Fruit fly (Drosophila melanogaster): ENCODE measurements around the gene Blos3.

Blos3 gene

DNA sequence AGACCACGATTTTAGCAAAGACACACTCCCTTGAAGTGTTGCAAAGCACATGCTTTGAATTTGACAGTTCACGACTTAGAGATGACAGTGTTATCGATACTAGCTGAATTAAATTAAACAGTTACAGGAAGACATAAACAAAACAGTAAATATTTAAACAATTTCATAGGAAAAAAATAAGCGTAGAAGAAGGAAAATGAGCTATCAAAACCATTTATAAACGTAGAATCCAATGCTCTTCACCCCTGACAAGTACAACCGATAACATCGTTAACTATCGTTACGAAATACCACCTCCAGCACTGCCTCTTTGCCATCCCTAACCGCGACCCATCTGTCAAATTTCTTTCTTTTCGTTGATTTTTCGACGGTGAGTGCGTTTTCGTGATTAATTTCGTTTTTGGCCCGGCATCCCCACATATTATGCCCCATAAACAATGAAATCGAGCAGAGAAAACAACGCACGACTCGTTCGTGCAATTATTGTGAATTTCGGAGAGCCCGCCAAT is 28.8 kb downstream of the Blos3 start, which contains the start of gene RpL26 (continued):
- TF ChIP-seq dmrt99B (tag; optimal IDR thresholded peaks at IDR 0.05) = no peak
- no peak for TF ChIP-seq CG10565 (GFP tag; optimal IDR thresholded peaks at IDR 0.05)
- TF ChIP-seq CG17385 (GFP tag; optimal IDR thresholded peaks at IDR 0.05) = peak; percentile 74
- peak; percentile 78 for TF ChIP-seq vfl (GFP tag; optimal IDR thresholded peaks at IDR 0.05)
- 0 out of 3 replicates have a peak, but pooled peaks have one; percentile 44 for TF ChIP-seq Optix (GFP tag; IDR thresholded peaks at IDR 0.05)
- TF ChIP-seq CG12236 (GFP tag; optimal IDR thresholded peaks at IDR 0.05) = peak; percentile 6
- peak; percentile 47 for TF ChIP-seq sima (GFP tag; optimal IDR thresholded peaks at IDR 0.05)
- no peak for TF ChIP-seq bigmax (GFP tag; optimal IDR thresholded peaks at IDR 0.05)
- TF ChIP-seq CG7928 (GFP tag; optimal IDR thresholded peaks at IDR 0.05) = peak; percentile 36
- 0 out of 2 replicates have a peak, but pooled peaks have one; percentile 36 for TF ChIP-seq HLH3B (GFP tag; IDR thresholded peaks at IDR 0.05)
- peak; percentile 53 for TF ChIP-seq HHEX (GFP tag; optimal IDR thresholded peaks at IDR 0.05)
- peak; percentile 84 for TF ChIP-seq lilli (GFP tag; optimal IDR thresholded peaks at IDR 0.05)
- TF ChIP-seq croc (GFP tag; conservative IDR thresholded peaks at IDR 0.05) = peak; percentile 60
- TF ChIP-seq klu (GFP tag; IDR thresholded peaks at IDR 0.05) = peak; percentile 69; the same call in 1 of the 2 replicates
- peak; percentile 81 for TF ChIP-seq CG9876 (GFP tag; optimal IDR thresholded peaks at IDR 0.05)
- TF ChIP-seq lbe (GFP tag; optimal IDR thresholded peaks at IDR 0.05) = no peak
- TF ChIP-seq yki (optimal IDR thresholded peaks at IDR 0.05) = no peak
- TF ChIP-seq Mad (GFP tag; optimal IDR thresholded peaks at IDR 0.05) = peak; percentile 62
- TF ChIP-seq CG12942 (GFP tag; optimal IDR thresholded peaks at IDR 0.05) = peak; percentile 71
- TF ChIP-seq sens (GFP tag) = peak; percentile 97
- peak; percentile 95 for TF ChIP-seq CG34224 (GFP tag; IDR thresholded peaks at IDR 0.05; ENCODE audit: partially characterized antibody)
- TF ChIP-seq tap (tag; optimal IDR thresholded peaks at IDR 0.05) = peak; percentile 57
- TF ChIP-seq br (optimal IDR thresholded peaks at IDR 0.05) = no peak
- peak; percentile 71 for TF ChIP-seq Elba2 (GFP tag; optimal IDR thresholded peaks at IDR 0.05)
- TF ChIP-seq CG17186 (GFP tag; optimal IDR thresholded peaks at IDR 0.05) = peak; percentile 56
- no peak for TF ChIP-seq usp (GFP tag; optimal IDR thresholded peaks at IDR 0.05)
- peak; percentile 9 for TF ChIP-seq D19A (tag; optimal IDR thresholded peaks at IDR 0.05)
- TF ChIP-seq Ptx1 (GFP tag; IDR thresholded peaks at IDR 0.05) = peak; percentile 80
- peak; percentile 84 for TF ChIP-seq chn (GFP tag; optimal IDR thresholded peaks at IDR 0.05)
- no peak for TF ChIP-seq Sox100B (GFP tag; optimal IDR thresholded peaks at IDR 0.05)
- peak; percentile 86 for TF ChIP-seq maf-S (GFP tag; optimal IDR thresholded peaks at IDR 0.05)
- peak; percentile 75 for TF ChIP-seq bcd (GFP tag; optimal IDR thresholded peaks at IDR 0.05)
- TF ChIP-seq CG14860 (GFP tag; IDR thresholded peaks at IDR 0.05; ENCODE audit: partially characterized antibody) = peak; percentile 98
- TF ChIP-seq ac (GFP tag; optimal IDR thresholded peaks at IDR 0.05) = no peak
- TF ChIP-seq CG3407 (GFP tag; optimal IDR thresholded peaks at IDR 0.05) = peak; percentile 61
- TF ChIP-seq Atf3 (GFP tag; optimal IDR thresholded peaks at IDR 0.05) = peak; percentile 83
- peak; percentile 84; the same call in 2 of the 3 replicates for TF ChIP-seq dysf (GFP tag; IDR thresholded peaks at IDR 0.05)
- TF ChIP-seq CG6654 (GFP tag; optimal IDR thresholded peaks at IDR 0.05) = no peak
- peak; percentile 41 for TF ChIP-seq fd64A (GFP tag; optimal IDR thresholded peaks at IDR 0.05)
- no peak for TF ChIP-seq ham (GFP tag; IDR thresholded peaks at IDR 0.05)
- TF ChIP-seq CG16863 (GFP tag; optimal IDR thresholded peaks at IDR 0.05) = peak; percentile 56
- peak; percentile 42 for TF ChIP-seq fd96Cb (tag; optimal IDR thresholded peaks at IDR 0.05)
- peak; percentile 69 for TF ChIP-seq CG15514 (GFP tag; optimal IDR thresholded peaks at IDR 0.05)
- TF ChIP-seq chm (GFP tag; IDR thresholded peaks at IDR 0.05) = no peak
- peak; percentile 97 for TF ChIP-seq hb (GFP tag; IDR thresholded peaks at IDR 0.05; ENCODE audit: partially characterized antibody)
- TF ChIP-seq ems (GFP tag; optimal IDR thresholded peaks at IDR 0.05) = peak; percentile 64
- TF ChIP-seq repo (GFP tag; optimal IDR thresholded peaks at IDR 0.05) = peak; percentile 56
- TF ChIP-seq CG12219 (GFP tag; optimal IDR thresholded peaks at IDR 0.05) = no peak
- TF ChIP-seq CG10147 (GFP tag; optimal IDR thresholded peaks at IDR 0.05) = peak; percentile 61
- TF ChIP-seq fd3F (GFP tag; optimal IDR thresholded peaks at IDR 0.05) = peak; percentile 66
- no peak for TF ChIP-seq Deaf1 (tag; optimal IDR thresholded peaks at IDR 0.05)
- TF ChIP-seq h (optimal IDR thresholded peaks at IDR 0.05) = no peak
